Worm (Caenorhabditis elegans) whole organism, L4 larva: Measurements from ENCODE around the gene T24E12.12.

Experiments used
- ama-1 ChIP-seq: fragments of 150-350 bp; optimal IDR thresholded peaks from 2 replicates; lab custom pipeline; 2014; ENCODE audit warnings: inconsistent platforms, mixed read lengths
- cey-2 ChIP-seq: sonication (generic microtip); optimal IDR thresholded peaks from 3 replicates; lab custom pipeline; 2017; ENCODE audit warnings: missing genetic modification characterization, mild to moderate bottlenecking, missing compliant biosample characterization, antibody characterized with exemption, borderline replicate concordance; ENCODE audit not compliant: insufficient read depth
- dmd-6 ChIP-seq: fragments of 200-800 bp; sonication (Bioruptor generic); IDR thresholded peaks from 2 replicates; pipeline ENCODE4 v1.3.6; 2022; ENCODE audit warnings: missing genetic modification reagents, missing genetic modification characterization, missing compliant biosample characterization
- dpl-1 ChIP-seq: fragments of 150-350 bp; optimal IDR thresholded peaks from 2 replicates; lab custom pipeline; 2014; ENCODE audit warnings: missing biosample characterization, missing genetic modification reagents, missing genetic modification characterization
- egl-27 ChIP-seq: sonication (generic microtip); optimal IDR thresholded peaks from 3 replicates; lab custom pipeline; 2017; ENCODE audit warnings: missing biosample characterization, missing genetic modification reagents, missing genetic modification characterization
- fkh-10 ChIP-seq: fragments of 150-350 bp; optimal IDR thresholded peaks from 2 replicates; lab custom pipeline; 2014; ENCODE audit warnings: missing biosample characterization, missing genetic modification reagents, missing genetic modification characterization
- lsy-2 ChIP-seq, 2 experiments: fragments of 150-350 bp in 1 of 2; sonication (generic microtip) in 1 of 2; optimal IDR thresholded peaks; 2 replicates each; lab custom pipeline; 2014 to 2017; ENCODE audit warnings: missing biosample characterization in 2 of 2, missing genetic modification characterization in 2 of 2
- madf-9 ChIP-seq: fragments of 200-800 bp; sonication (Bioruptor generic); conservative IDR thresholded peaks from 2 replicates; pipeline ENCODE4 v1.3.6; 2022; ENCODE audit warnings: missing genetic modification reagents, missing genetic modification characterization, missing compliant biosample characterization
- mdl-1 ChIP-seq, 2 experiments: fragments of 150-350 bp in 1 of 2; sonication (generic microtip) in 1 of 2; optimal IDR thresholded peaks; 2 replicates each; lab custom pipeline; 2014 to 2017; ENCODE audit warnings: missing biosample characterization in 2 of 2, missing genetic modification characterization in 2 of 2
- nhr-11 ChIP-seq: fragments of 150-350 bp; optimal IDR thresholded peaks from 2 replicates; lab custom pipeline; 2014; ENCODE audit warnings: missing biosample characterization, missing genetic modification characterization
- nhr-237 ChIP-seq: sonication (generic microtip); optimal IDR thresholded peaks from 2 replicates; lab custom pipeline; 2017; ENCODE audit warnings: missing biosample characterization, missing genetic modification characterization
- nhr-28 ChIP-seq: fragments of 150-350 bp; optimal IDR thresholded peaks from 2 replicates; lab custom pipeline; 2014; ENCODE audit warnings: missing biosample characterization, missing genetic modification characterization
- nhr-77 ChIP-seq: fragments of 150-350 bp; optimal IDR thresholded peaks from 2 replicates; lab custom pipeline; 2014; ENCODE audit warnings: missing biosample characterization, missing genetic modification characterization

ce11 chrII:3711047-3711446, 48.0 kb upstream of the T24E12.12 start, which contains the start of gene fbxc-53:
- no peak for TF ChIP-seq fkh-10
- TF ChIP-seq dpl-1 (GFP tag; lab: Kevin White, UChicago), result no peak
- no peak for TF ChIP-seq nhr-237 (tag; lab: Kevin White, UChicago)
- no peak for TF ChIP-seq dmd-6
- no peak for TF ChIP-seq nhr-11 (tag; lab: Kevin White, UChicago)
- no peak for TF ChIP-seq nhr-77
- TF ChIP-seq mdl-1 (tag; optimal IDR thresholded peaks at IDR 0.05; lab: Kevin White, UChicago), result no peak
- no peak for TF ChIP-seq egl-27
- TF ChIP-seq cey-2, result no peak
- no peak for TF ChIP-seq nhr-28 (tag; lab: Kevin White, UChicago)
- TF ChIP-seq ama-1 (lab: Kevin White, UChicago), result no peak
- TF ChIP-seq lsy-2 (tag; optimal IDR thresholded peaks at IDR 0.05; lab: Kevin White, UChicago), result no peak
- TF ChIP-seq madf-9 (GFP tag; lab: Robert Waterston, UW), result no peak
